In genomic region chr3L:22034717-22035116, dm6 we compare ENCODE assay signal across 2 fruit fly cellular contexts.
A peak's percentile ranks its signal among the peaks of the same experiment; 100 is the strongest.
TF ChIP-seq lines count a peak whose summit lies in the region.

Gene Oct-TyrR, plus strand, starts transcription at chr3L:22035003.

- no peak for TF ChIP-seq CTCF in whole organism, embryonic (GFP tag; optimal IDR thresholded peaks at IDR 0.05; lab: Kevin White, UChicago)

TF ChIP-seq in whole organism, embryonic, 481 proteins besides CTCF, POLR2A, EP300 and RAD21:
- TF ChIP-seq CG14050 (GFP tag; IDR thresholded peaks at IDR 0.05; lab: Robert Waterston, UW) (no peak), Deaf1 (tag; optimal IDR thresholded peaks at IDR 0.05; lab: Kevin White, UChicago) (peak; percentile 96), scrt (GFP tag; optimal IDR thresholded peaks at IDR 0.05; lab: Kevin White, UChicago) (peak; percentile 75), CG17186 (GFP tag; optimal IDR thresholded peaks at IDR 0.05; lab: Kevin White, UChicago) (no peak), Jarid2 (GFP tag; optimal IDR thresholded peaks at IDR 0.05; lab: Kevin White, UChicago) (peak; percentile 19), Gug (GFP tag; IDR thresholded peaks at IDR 0.05; lab: Robert Waterston, UW) (0 out of 4 replicates have a peak, but pooled peaks have one; percentile 5), CG3163 (GFP tag; optimal IDR thresholded peaks at IDR 0.05; lab: Kevin White, UChicago) (peak; percentile 87)

TF ChIP-seq in whole organism, pupa, 21 proteins besides CTCF, POLR2A, EP300 and RAD21:
- TF ChIP-seq CG14655 (GFP tag; optimal IDR thresholded peaks at IDR 0.05; lab: Kevin White, UChicago) (no peak), CG4496 (GFP tag; IDR thresholded peaks at IDR 0.05; lab: Robert Waterston, UW) (0 out of 3 replicates have a peak, but pooled peaks have one; percentile 26), CG8301 (tag; optimal IDR thresholded peaks at IDR 0.05; lab: Kevin White, UChicago) (no peak), CG8159 (tag; optimal IDR thresholded peaks at IDR 0.05; lab: Kevin White, UChicago) (no peak), CG10348 (GFP tag; IDR thresholded peaks at IDR 0.05; lab: Robert Waterston, UW) (no peak)
